Fruit fly (Drosophila melanogaster) whole organism, embryonic: Measurements from ENCODE around the gene MYPT-75D.
A peak's percentile ranks its signal among the peaks of the same experiment; 100 is the strongest.

ENCODE experiments used
- B-H1 ChIP-seq: fragments of 200-800 bp; sonication (Bioruptor generic); IDR thresholded peaks from 3 replicates; pipeline ENCODE4 v1.3.6; 2022; ENCODE audit warnings: missing biosample characterization, missing genetic modification characterization
- CG12071 ChIP-seq: fragments of 200-800 bp; sonication (Bioruptor generic); optimal IDR thresholded peaks from 3 replicates; lab custom pipeline; 2018; ENCODE audit warnings: missing biosample characterization, mild to moderate bottlenecking, missing genetic modification characterization
- CG12744 ChIP-seq: fragments of 200-800 bp; sonication (Bioruptor generic); optimal IDR thresholded peaks from 2 replicates; lab custom pipeline; 2016; ENCODE audit warnings: missing biosample characterization, missing genetic modification characterization
- CG15479 ChIP-seq: fragments of 200-800 bp; sonication (Bioruptor generic); optimal IDR thresholded peaks from 3 replicates; lab custom pipeline; 2019; ENCODE audit warnings: missing biosample characterization, mild to moderate bottlenecking, missing genetic modification characterization, moderate library complexity
- CG1647 ChIP-seq: fragments of 200-800 bp; sonication (Bioruptor generic); optimal IDR thresholded peaks from 3 replicates; lab custom pipeline; 2016; ENCODE audit warnings: missing biosample characterization, missing genetic modification characterization
- CG17912 ChIP-seq: fragments of 200-800 bp; sonication (Bioruptor generic); optimal IDR thresholded peaks from 2 replicates; lab custom pipeline; 2018; ENCODE audit warnings: missing biosample characterization, mild to moderate bottlenecking, missing genetic modification characterization
- CG2116 ChIP-seq: fragments of 200-800 bp; sonication (Bioruptor generic); optimal IDR thresholded peaks from 3 replicates; lab custom pipeline; 2018; ENCODE audit warnings: missing biosample characterization, mild to moderate bottlenecking, missing genetic modification characterization
- CG2875 ChIP-seq: fragments of 200-800 bp; sonication (Bioruptor generic); optimal IDR thresholded peaks from 2 replicates; lab custom pipeline; 2017; ENCODE audit warnings: missing biosample characterization, mild to moderate bottlenecking, missing genetic modification characterization, missing genetic modification reagents
- CG7357 ChIP-seq: fragments of 200-800 bp; sonication (Bioruptor generic); IDR thresholded peaks from 3 replicates; pipeline ENCODE4 v1.3.6; 2022; ENCODE audit warnings: missing biosample characterization, missing genetic modification characterization
- Chrac-16 ChIP-seq: fragments of 200-800 bp; sonication (Bioruptor generic); optimal IDR thresholded peaks from 3 replicates; lab custom pipeline; 2016; ENCODE audit warnings: missing biosample characterization, missing genetic modification characterization
- CoRest ChIP-seq: fragments of 200-800 bp; sonication (Bioruptor generic); optimal IDR thresholded peaks from 3 replicates; lab custom pipeline; 2018; ENCODE audit warnings: missing biosample characterization, mild to moderate bottlenecking, missing genetic modification characterization, moderate library complexity
- Dfd ChIP-seq, 2 experiments: fragments of >200 bp; optimal IDR thresholded peaks; 2 replicates each; lab custom pipeline; 2017; ENCODE audit warnings: missing biosample characterization in 2 of 2, missing genetic modification characterization in 2 of 2
- Gug ChIP-seq: fragments of 200-800 bp; sonication (Bioruptor generic); IDR thresholded peaks from 4 replicates; pipeline ENCODE4 v1.3.6; 2022; ENCODE audit warnings: missing biosample characterization, missing genetic modification characterization
- H15 ChIP-seq: fragments of 200-800 bp; sonication (Bioruptor generic); IDR thresholded peaks from 3 replicates; pipeline ENCODE4 v1.3.6; 2022; ENCODE audit warnings: missing biosample characterization, missing genetic modification characterization
- H2.0 ChIP-seq: fragments of 200-800 bp; sonication (Bioruptor generic); IDR thresholded peaks from 2 replicates; pipeline ENCODE4 v1.3.6; 2022; ENCODE audit warnings: missing biosample characterization, missing genetic modification characterization
- Hr39 ChIP-seq: fragments of >200 bp; optimal IDR thresholded peaks from 2 replicates; lab custom pipeline; 2017
- Hr51 ChIP-seq, 2 experiments: fragments of 200-800 bp; sonication (Bioruptor generic); optimal IDR thresholded peaks; 2 replicates in 1 of 2; 3 replicates in 1 of 2; lab custom pipeline; 2016 to 2018; ENCODE audit warnings: missing biosample characterization in 2 of 2, missing genetic modification characterization in 2 of 2, mild to moderate bottlenecking in 1 of 2, moderate library complexity in 1 of 2
- Hr78 ChIP-seq, 2 experiments: fragments of 200-800 bp in 1 of 2; fragments of >200 bp in 1 of 2; sonication (Bioruptor generic) in 1 of 2; optimal IDR thresholded peaks; 2 replicates each; lab custom pipeline; 2017 to 2019; ENCODE audit warnings: missing biosample characterization in 2 of 2, missing genetic modification characterization in 2 of 2, mild to moderate bottlenecking in 1 of 2, moderate library complexity in 1 of 2
- Lhr ChIP-seq: fragments of 200-800 bp; sonication (Bioruptor generic); optimal IDR thresholded peaks from 3 replicates; lab custom pipeline; 2017; ENCODE audit warnings: mild to moderate bottlenecking, missing biosample characterization, missing genetic modification reagents, missing genetic modification characterization
- Med ChIP-seq: fragments of 200-800 bp; sonication (Bioruptor generic); peaks from one replicate; lab custom pipeline; 2016; ENCODE audit warnings: missing biosample characterization, missing genetic modification characterization, mild to moderate bottlenecking, inconsistent platforms, moderate library complexity
- Mrtf ChIP-seq: fragments of 200-800 bp; sonication (Bioruptor generic); IDR thresholded peaks from 3 replicates; pipeline ENCODE4 v1.3.6; 2022; ENCODE audit warnings: missing biosample characterization, missing genetic modification characterization
- Myb ChIP-seq: fragments of 200-800 bp; sonication (Bioruptor generic); optimal IDR thresholded peaks from 2 replicates; lab custom pipeline; 2016; ENCODE audit warnings: missing biosample characterization, missing genetic modification characterization
- Optix ChIP-seq: fragments of 200-800 bp; sonication (Bioruptor generic); IDR thresholded peaks from 3 replicates; pipeline ENCODE4 v1.3.6; 2022; ENCODE audit warnings: missing biosample characterization, missing genetic modification characterization
- Rx ChIP-seq: fragments of 200-800 bp; sonication (Bioruptor generic); IDR thresholded peaks from 2 replicates; pipeline ENCODE4 v1.3.6; 2022; ENCODE audit warnings: missing biosample characterization, missing genetic modification characterization
- Side ChIP-seq: fragments of 200-800 bp; sonication (Bioruptor generic); optimal IDR thresholded peaks from 2 replicates; lab custom pipeline; 2016; ENCODE audit warnings: missing biosample characterization, missing genetic modification characterization
- aop ChIP-seq: fragments of 200-800 bp; sonication (Bioruptor generic); IDR thresholded peaks from 2 replicates; pipeline ENCODE4 v1.3.6; 2022; ENCODE audit warnings: missing biosample characterization, missing genetic modification characterization
- ap ChIP-seq: fragments of 200-800 bp; sonication (Bioruptor generic); IDR thresholded peaks from 2 replicates; pipeline ENCODE4 v1.3.6; 2022; ENCODE audit warnings: missing biosample characterization, missing genetic modification characterization
- ara ChIP-seq: fragments of 200-800 bp; sonication (Bioruptor generic); IDR thresholded peaks from 2 replicates; pipeline ENCODE4 v1.3.6; 2022; ENCODE audit warnings: missing biosample characterization, missing genetic modification characterization
- ash1 ChIP-seq: fragments of 200-800 bp; sonication (Bioruptor generic); optimal IDR thresholded peaks from 2 replicates; lab custom pipeline; 2018; ENCODE audit warnings: missing biosample characterization, mild to moderate bottlenecking, missing genetic modification characterization
- cwo ChIP-seq: fragments of 200-800 bp; sonication (Bioruptor generic); optimal IDR thresholded peaks from 3 replicates; lab custom pipeline; 2017; ENCODE audit warnings: missing biosample characterization, missing genetic modification characterization, mild to moderate bottlenecking, moderate library complexity, missing genetic modification reagents
- dan ChIP-seq: fragments of 200-800 bp; sonication (Bioruptor generic); IDR thresholded peaks from 2 replicates; pipeline ENCODE4 v1.3.6; 2022; ENCODE audit warnings: missing biosample characterization, missing genetic modification characterization
- disco-r ChIP-seq: fragments of 200-800 bp; sonication (Bioruptor generic); optimal IDR thresholded peaks from 2 replicates; lab custom pipeline; 2016; ENCODE audit warnings: missing biosample characterization, missing genetic modification characterization
- grn ChIP-seq: fragments of 200-800 bp; sonication (Bioruptor generic); optimal IDR thresholded peaks from 3 replicates; lab custom pipeline; 2017; ENCODE audit warnings: missing biosample characterization, missing genetic modification characterization
- kah ChIP-seq: fragments of 200-800 bp; sonication (Bioruptor generic); optimal IDR thresholded peaks from 2 replicates; lab custom pipeline; 2018; ENCODE audit warnings: missing biosample characterization, mild to moderate bottlenecking, missing genetic modification characterization
- ken ChIP-seq: fragments of 200-800 bp; sonication (Bioruptor generic); IDR thresholded peaks from 3 replicates; pipeline ENCODE4 v1.3.6; 2022; ENCODE audit warnings: missing biosample characterization, missing genetic modification characterization
- nau ChIP-seq: fragments of 200-800 bp; sonication (Bioruptor generic); optimal IDR thresholded peaks from 3 replicates; lab custom pipeline; 2017; ENCODE audit warnings: missing biosample characterization, mild to moderate bottlenecking, missing genetic modification characterization, missing genetic modification reagents
- pnt ChIP-seq: fragments of 200-800 bp; sonication (Bioruptor generic); optimal IDR thresholded peaks from 3 replicates; lab custom pipeline; 2016; ENCODE audit warnings: missing biosample characterization, missing genetic modification characterization
- pros ChIP-seq: fragments of 200-800 bp; sonication (Bioruptor generic); optimal IDR thresholded peaks from 3 replicates; lab custom pipeline; 2019; ENCODE audit warnings: missing biosample characterization, mild to moderate bottlenecking, missing genetic modification characterization, moderate library complexity
- repo ChIP-seq: fragments of 200-800 bp; sonication (Bioruptor generic); optimal IDR thresholded peaks from 2 replicates; lab custom pipeline; 2016; ENCODE audit warnings: missing biosample characterization, missing genetic modification characterization
- salm ChIP-seq: fragments of 200-800 bp; sonication (Bioruptor generic); optimal IDR thresholded peaks from 2 replicates; lab custom pipeline; 2018; ENCODE audit warnings: missing biosample characterization, mild to moderate bottlenecking, missing genetic modification characterization
- sens-2 ChIP-seq: fragments of 200-800 bp; sonication (Bioruptor generic); IDR thresholded peaks from 2 replicates; pipeline ENCODE4 v1.3.6; 2022; ENCODE audit warnings: missing biosample characterization, missing genetic modification characterization
- slp2 ChIP-seq: fragments of 200-800 bp; sonication (Bioruptor generic); optimal IDR thresholded peaks from 2 replicates; lab custom pipeline; 2016; ENCODE audit warnings: missing biosample characterization, missing genetic modification characterization
- ttk ChIP-seq: fragments of 200-800 bp; sonication (Bioruptor generic); IDR thresholded peaks from 2 replicates; pipeline ENCODE4 v2.1.2; 2022; ENCODE audit warnings: missing biosample characterization, missing genetic modification characterization
- vvl ChIP-seq: fragments of 200-800 bp; sonication (Bioruptor generic); IDR thresholded peaks from 2 replicates; pipeline ENCODE4 v1.3.6; 2022; ENCODE audit warnings: missing biosample characterization, missing genetic modification characterization
- wor ChIP-seq: fragments of 200-800 bp; sonication (Bioruptor generic); IDR thresholded peaks from 2 replicates; pipeline ENCODE4 v1.3.6; 2022; ENCODE audit warnings: missing biosample characterization, missing genetic modification characterization
- zfh2 ChIP-seq: fragments of 200-800 bp; sonication (Bioruptor generic); optimal IDR thresholded peaks from 2 replicates; lab custom pipeline; 2016; ENCODE audit warnings: missing biosample characterization, missing genetic modification characterization

The MYPT-75D gene

DNA sequence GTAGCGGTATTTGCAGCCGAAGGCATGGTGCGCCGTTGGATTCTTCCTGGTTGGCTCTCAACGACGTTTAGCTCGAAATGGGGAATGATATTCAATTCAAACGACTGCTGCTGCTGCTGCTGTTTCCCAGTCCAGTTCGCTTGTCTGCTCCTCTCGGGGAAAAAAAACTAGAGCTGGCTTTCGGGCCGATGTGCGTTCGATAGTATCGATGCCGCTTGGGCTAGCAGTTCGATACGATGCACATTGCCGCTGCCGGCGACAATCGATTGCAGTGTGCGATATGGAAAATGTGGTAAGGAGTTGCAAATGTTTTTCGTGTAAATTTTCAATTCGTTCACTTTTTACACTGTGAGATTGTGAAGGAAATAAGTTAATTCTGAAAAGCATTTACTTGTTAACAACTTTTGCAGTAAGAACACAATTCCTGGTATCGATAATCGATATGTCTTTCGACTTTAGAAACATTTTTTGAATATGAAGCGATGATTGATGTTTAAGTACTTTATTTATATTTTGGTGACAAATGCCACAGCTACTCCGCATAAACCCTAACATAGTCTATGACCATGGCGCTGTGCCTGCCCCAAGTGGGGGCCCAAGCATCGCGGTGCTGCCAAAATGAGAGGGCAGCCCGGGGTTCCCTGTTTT, 47.4 kb downstream of the MYPT-75D start, which contains the start of gene Capr (continued):
- TF ChIP-seq salm (tag; lab: Kevin White, UChicago), result no peak
- no peak for TF ChIP-seq grn (GFP tag; lab: Kevin White, UChicago)
- TF ChIP-seq Chrac-16 (GFP tag; lab: Kevin White, UChicago), result peak; percentile 5
- peak in 1 of 2 experiments; percentile 63 for TF ChIP-seq Dfd (GFP tag; optimal IDR thresholded peaks at IDR 0.05; lab: Kevin White, UChicago)
- TF ChIP-seq CG1647 (GFP tag; lab: Kevin White, UChicago), result peak; percentile 28
- TF ChIP-seq Hr51 (GFP tag; optimal IDR thresholded peaks at IDR 0.05; lab: Kevin White, UChicago), result peak in 1 of 2 experiments; percentile 44
- no peak for TF ChIP-seq B-H1 (GFP tag; lab: Robert Waterston, UW)
- peak; percentile 37 for TF ChIP-seq Lhr (GFP tag; lab: Kevin White, UChicago)
- TF ChIP-seq aop (GFP tag; lab: Robert Waterston, UW), result no peak
- TF ChIP-seq pnt (GFP tag; lab: Kevin White, UChicago), result no peak
- peak; percentile 34 for TF ChIP-seq CoRest
- TF ChIP-seq CG2875 (GFP tag; lab: Kevin White, UChicago), result no peak
- TF ChIP-seq H2.0 (GFP tag; lab: Robert Waterston, UW), result no peak
- TF ChIP-seq vvl (GFP tag; lab: Robert Waterston, UW), result peak; percentile 53
- TF ChIP-seq pros (GFP tag; lab: Kevin White, UChicago), result no peak
- TF ChIP-seq nau (GFP tag; lab: Kevin White, UChicago), result no peak
- TF ChIP-seq CG15479 (GFP tag; lab: Kevin White, UChicago), result no peak
- TF ChIP-seq zfh2 (GFP tag; lab: Kevin White, UChicago), result peak; percentile 54
- TF ChIP-seq Med (GFP tag; lab: Kevin White, UChicago), result peak; percentile 91
- TF ChIP-seq wor (GFP tag; lab: Robert Waterston, UW), result no peak
- no peak for TF ChIP-seq ara (GFP tag; lab: Robert Waterston, UW)
- no peak for TF ChIP-seq Hr78 (GFP tag; optimal IDR thresholded peaks at IDR 0.05; lab: Kevin White, UChicago)
- peak; percentile 93 for TF ChIP-seq CG2116 (GFP tag; lab: Kevin White, UChicago)
- TF ChIP-seq CG12744 (GFP tag; lab: Kevin White, UChicago), result no peak
- no peak for TF ChIP-seq dan
- no peak for TF ChIP-seq ken (GFP tag; lab: Robert Waterston, UW)
- TF ChIP-seq CG17912, result no peak
- no peak for TF ChIP-seq CG7357 (GFP tag; lab: Robert Waterston, UW)
- no peak for TF ChIP-seq Hr39
- TF ChIP-seq CG12071, result no peak
- TF ChIP-seq ap (GFP tag; lab: Robert Waterston, UW), result no peak
- no peak for TF ChIP-seq cwo
- TF ChIP-seq H15 (GFP tag; lab: Robert Waterston, UW), result no peak
- TF ChIP-seq Mrtf, result no peak
- no peak for TF ChIP-seq disco-r (GFP tag; lab: Kevin White, UChicago)
- no peak for TF ChIP-seq repo (GFP tag; lab: Kevin White, UChicago)
- no peak for TF ChIP-seq slp2
- TF ChIP-seq ttk (GFP tag; lab: Robert Waterston, UW), result no peak
- TF ChIP-seq kah (GFP tag; lab: Kevin White, UChicago), result no peak
- TF ChIP-seq Gug (GFP tag; lab: Robert Waterston, UW), result peak; percentile 77; the same call in 3 of the 4 replicates
- no peak for TF ChIP-seq sens-2 (GFP tag; lab: Robert Waterston, UW)
- TF ChIP-seq Optix (GFP tag; lab: Robert Waterston, UW), result 0 out of 3 replicates have a peak, but pooled peaks have one; percentile 7
- peak; percentile 67 for TF ChIP-seq Myb (GFP tag; lab: Kevin White, UChicago)
- TF ChIP-seq Rx (GFP tag; lab: Robert Waterston, UW), result no peak
- TF ChIP-seq Side, result peak; percentile 28
- no peak for TF ChIP-seq ash1 (GFP tag; lab: Kevin White, UChicago)
